Worm (Caenorhabditis elegans) whole organism, L3 larva: Measurements from ENCODE around the gene aat-6.

Experiments used
- ZK546.5 ChIP-seq: sonication (generic microtip); optimal IDR thresholded peaks from 2 replicates; lab custom pipeline; 2017; ENCODE audit warnings: missing biosample characterization, missing genetic modification characterization
- aly-2 ChIP-seq: fragments of 150-350 bp; optimal IDR thresholded peaks from 2 replicates; lab custom pipeline; 2014; ENCODE audit warnings: missing biosample characterization, missing genetic modification characterization
- ama-1 ChIP-seq: fragments of 150-350 bp; optimal IDR thresholded peaks from 2 replicates; lab custom pipeline; 2018
- ceh-82 ChIP-seq: fragments of 150-350 bp; optimal IDR thresholded peaks from 2 replicates; lab custom pipeline; 2014; ENCODE audit warnings: missing biosample characterization, missing genetic modification characterization
- egl-27 ChIP-seq: sonication (generic microtip); optimal IDR thresholded peaks from 4 replicates; lab custom pipeline; 2017; ENCODE audit warnings: missing biosample characterization, missing genetic modification reagents, missing genetic modification characterization
- elt-3 ChIP-seq, 3 experiments: fragments of 150-350 bp in 1 of 3; sonication (generic microtip) in 2 of 3; optimal IDR thresholded peaks; 2 replicates in 2 of 3; 4 replicates in 1 of 3; lab custom pipeline; 2014 to 2017; ENCODE audit warnings: missing biosample characterization in 3 of 3, missing genetic modification characterization in 3 of 3
- fkh-10 ChIP-seq: sonication (generic microtip); optimal IDR thresholded peaks from 2 replicates; lab custom pipeline; 2017; ENCODE audit warnings: missing biosample characterization, missing genetic modification reagents, missing genetic modification characterization
- fkh-2 ChIP-seq: fragments of 150-350 bp; optimal IDR thresholded peaks from 2 replicates; lab custom pipeline; 2014; ENCODE audit warnings: missing biosample characterization, missing genetic modification reagents, missing genetic modification characterization
- fos-1 ChIP-seq: fragments of 150-350 bp; optimal IDR thresholded peaks from 2 replicates; lab custom pipeline; 2014; ENCODE audit warnings: missing biosample characterization, missing genetic modification characterization
- lin-15B ChIP-seq: fragments of 150-350 bp; optimal IDR thresholded peaks from 2 replicates; lab custom pipeline; 2014; ENCODE audit warnings: missing biosample characterization, missing genetic modification characterization
- lin-39 ChIP-seq: fragments of 150-350 bp; optimal IDR thresholded peaks from 2 replicates; lab custom pipeline; 2018; ENCODE audit warnings: missing biosample characterization, missing genetic modification reagents, missing genetic modification characterization
- mdl-1 ChIP-seq: fragments of 150-350 bp; optimal IDR thresholded peaks from 2 replicates; lab custom pipeline; 2014; ENCODE audit warnings: missing biosample characterization, missing genetic modification characterization
- snpc-4 ChIP-seq: fragments of 150-350 bp; optimal IDR thresholded peaks from 2 replicates; lab custom pipeline; 2014; ENCODE audit warnings: missing biosample characterization, missing genetic modification characterization

ce11 chrV:11446297-11446696, 24.2 kb downstream of the aat-6 start, which contains the start of gene mig-17:
- TF ChIP-seq mdl-1 (no peak), ama-1 (lab: Kevin White, UChicago) (no peak), snpc-4 (no peak), fos-1 (no peak), ZK546.5 (tag; lab: Kevin White, UChicago) (no peak), lin-39 (tag; lab: Kevin White, UChicago) (no peak), egl-27 (tag; lab: Kevin White, UChicago) (no peak), fkh-10 (no peak), fkh-2 (tag; lab: Kevin White, UChicago) (no peak), lin-15B (tag; lab: Kevin White, UChicago) (no peak), aly-2 (tag; lab: Kevin White, UChicago) (no peak), elt-3 (tag; optimal IDR thresholded peaks at IDR 0.05; lab: Kevin White, UChicago) (no peak), ceh-82 (tag; lab: Kevin White, UChicago) (no peak)
